Worm (Caenorhabditis elegans): Measurements from ENCODE around the gene grl-26.

The grl-26 gene

ce11 chrIV:283347-283746 is 39.3 kb downstream of the grl-26 start, which contains the start of gene best-19:
TSS of gene best-19 (plus strand) at chrIV:283647.
- TF ChIP-seq ztf-18 (tag; optimal IDR thresholded peaks at IDR 0.05) (no peak), F37B4.10 (GFP tag; IDR thresholded peaks at IDR 0.05) (no peak), F39B2.1 (GFP tag; IDR thresholded peaks at IDR 0.05) (no peak), ceh-58 (GFP tag; IDR thresholded peaks at IDR 0.05) (no peak), ceh-79 (tag; optimal IDR thresholded peaks at IDR 0.05) (no peak), ekl-4 (GFP tag; IDR thresholded peaks at IDR 0.05) (no peak), lin-54 (GFP tag; optimal IDR thresholded peaks at IDR 0.05) (no peak), die-1 (tag; optimal IDR thresholded peaks at IDR 0.05) (no peak), hrde-1 (tag; optimal IDR thresholded peaks at IDR 0.05; ENCODE audit: borderline replicate concordance) (no peak), attf-3 (GFP tag; conservative IDR thresholded peaks at IDR 0.05) (no peak), ceh-27 (GFP tag; optimal IDR thresholded peaks at IDR 0.05) (no peak), ztf-25 (GFP tag; IDR thresholded peaks at IDR 0.05) (no peak), F23B12.7 (tag; optimal IDR thresholded peaks at IDR 0.05; ENCODE audit: insufficient read depth) (no peak), attf-5 (GFP tag; optimal IDR thresholded peaks at IDR 0.05) (no peak), ztf-26 (tag; optimal IDR thresholded peaks at IDR 0.05) (no peak), xnd-1 (tag; optimal IDR thresholded peaks at IDR 0.05) (no peak), pha-4 (tag; optimal IDR thresholded peaks at IDR 0.05) (no peak), unc-130 (GFP tag; optimal IDR thresholded peaks at IDR 0.05) (no peak), hmg-20 (GFP tag; IDR thresholded peaks at IDR 0.05) (no peak)

- TF ChIP-seq hmg-1.2 (GFP tag; IDR thresholded peaks at IDR 0.05) (peak; percentile 80), gei-17 (GFP tag; optimal IDR thresholded peaks at IDR 0.05) (no peak), cebp-1 (GFP tag; IDR thresholded peaks at IDR 0.05) (no peak; the same call in 1 of the 2 replicates), cebp-1 (tag; optimal IDR thresholded peaks at IDR 0.05) (peak; percentile 74), nfya-1 (tag; optimal IDR thresholded peaks at IDR 0.05; ENCODE audit: borderline replicate concordance, insufficient read depth) (no peak), bed-2 (GFP tag; IDR thresholded peaks at IDR 0.05) (no peak)
Measured at ce11 chrIV:282008-282407, 40.6 kb downstream of the grl-26 start.

- peak; percentile 46 for TF ChIP-seq F33H1.4 (GFP tag; IDR thresholded peaks at IDR 0.05)
- TF ChIP-seq hmg-1.2 (GFP tag; IDR thresholded peaks at IDR 0.05), result 0 out of 2 replicates have a peak, but pooled peaks have one; percentile 9
- TF ChIP-seq Y53G8AR.9 (GFP tag; conservative IDR thresholded peaks at IDR 0.05), result 0 out of 2 replicates have a peak, but pooled peaks have one; percentile 13
- peak; percentile 68; the same call in 1 of the 2 replicates for TF ChIP-seq egrh-3 (GFP tag; IDR thresholded peaks at IDR 0.05)
- TF ChIP-seq dox-1 (GFP tag; IDR thresholded peaks at IDR 0.05), result peak; percentile 16; the same call in 1 of the 2 replicates
Measured at ce11 chrIV:281247-281646, 41.4 kb downstream of the grl-26 start.

- TF ChIP-seq B0261.1 (tag; optimal IDR thresholded peaks at IDR 0.05), result no peak
- TF ChIP-seq rpc-1 (optimal IDR thresholded peaks at IDR 0.05), result no peak
- no peak for TF ChIP-seq rpc-1 (tag; optimal IDR thresholded peaks at IDR 0.05)
- TF ChIP-seq nhr-120 (GFP tag; IDR thresholded peaks at IDR 0.05), result no peak
- TF ChIP-seq hlh-12 (tag; optimal IDR thresholded peaks at IDR 0.05), result no peak
- TF ChIP-seq C17E4.6 (GFP tag; IDR thresholded peaks at IDR 0.05), result no peak
- TF ChIP-seq atf-7 (tag; optimal IDR thresholded peaks at IDR 0.05), result no peak
- TF ChIP-seq mes-4 (tag; optimal IDR thresholded peaks at IDR 0.05), result no peak
Measured at ce11 chrIV:278284-278683, 44.3 kb downstream of the grl-26 start.

Data from whole organism, young adult.